Fruit fly (Drosophila melanogaster) whole organism, embryonic: ENCODE measurements around the gene CG15160.

ENCODE experiments used
- Adf1 ChIP-seq: fragments of 200-800 bp; sonication (Bioruptor generic); IDR thresholded peaks from 2 replicates; pipeline ENCODE4 v1.3.6; 2022; ENCODE audit warnings: missing biosample characterization, missing genetic modification characterization
- Bgb ChIP-seq: fragments of 200-800 bp; sonication (Bioruptor generic); IDR thresholded peaks from 2 replicates; pipeline ENCODE4 v1.3.6; 2022; ENCODE audit warnings: missing biosample characterization, missing genetic modification characterization; ENCODE audit not compliant: partially characterized antibody
- BtbVII ChIP-seq: fragments of 200-800 bp; sonication (Bioruptor generic); optimal IDR thresholded peaks from 3 replicates; lab custom pipeline; 2017; ENCODE audit warnings: missing biosample characterization, mild to moderate bottlenecking, missing genetic modification characterization
- CG2678 ChIP-seq: fragments of 200-800 bp; sonication (Bioruptor generic); optimal IDR thresholded peaks from 3 replicates; lab custom pipeline; 2019; ENCODE audit warnings: missing biosample characterization, mild to moderate bottlenecking, missing genetic modification characterization, moderate library complexity
- CG30431 ChIP-seq: fragments of 200-800 bp; sonication (Bioruptor generic); optimal IDR thresholded peaks from 2 replicates; lab custom pipeline; 2017; ENCODE audit warnings: missing biosample characterization, missing genetic modification characterization
- CG32767 ChIP-seq: fragments of 200-800 bp; sonication (Bioruptor generic); IDR thresholded peaks from 2 replicates; pipeline ENCODE4 v1.3.6; 2022; ENCODE audit warnings: missing biosample characterization, missing genetic modification characterization
- CG3726 ChIP-seq: fragments of 200-800 bp; sonication (Bioruptor generic); IDR thresholded peaks from 3 replicates; pipeline ENCODE4, ENCODE4 v1.3.6; 2022; ENCODE audit warnings: missing biosample characterization, missing genetic modification characterization
- CG4617 ChIP-seq: fragments of 200-800 bp; sonication (Bioruptor generic); optimal IDR thresholded peaks from 3 replicates; lab custom pipeline; 2016; ENCODE audit warnings: missing biosample characterization, missing genetic modification characterization, borderline replicate concordance
- CG6765 ChIP-seq: fragments of 200-800 bp; sonication (Bioruptor generic); optimal IDR thresholded peaks from 3 replicates; lab custom pipeline; 2017; ENCODE audit warnings: missing biosample characterization, mild to moderate bottlenecking, missing genetic modification characterization
- CG7357 ChIP-seq: fragments of 200-800 bp; sonication (Bioruptor generic); IDR thresholded peaks from 3 replicates; pipeline ENCODE4 v1.3.6; 2022; ENCODE audit warnings: missing biosample characterization, missing genetic modification characterization
- CG8281 ChIP-seq: fragments of 200-800 bp; sonication (Bioruptor generic); optimal IDR thresholded peaks from 2 replicates; lab custom pipeline; 2018; ENCODE audit warnings: missing biosample characterization, mild to moderate bottlenecking, missing genetic modification characterization, moderate library complexity
- CG9797 ChIP-seq: fragments of 200-800 bp; sonication (Bioruptor generic); optimal IDR thresholded peaks from 3 replicates; lab custom pipeline; 2018; ENCODE audit warnings: missing biosample characterization, mild to moderate bottlenecking, missing genetic modification characterization
- CG9876 ChIP-seq: fragments of 200-800 bp; sonication (Bioruptor generic); optimal IDR thresholded peaks from 2 replicates; lab custom pipeline; 2016; ENCODE audit warnings: missing biosample characterization, missing genetic modification characterization
- D ChIP-seq, 2 experiments: fragments of 200-800 bp in 1 of 2; fragments of >200 bp in 1 of 2; sonication (Bioruptor generic) in 1 of 2; optimal IDR thresholded peaks; 2 replicates in 1 of 2; 3 replicates in 1 of 2; lab custom pipeline; 2017; ENCODE audit warnings: mild to moderate bottlenecking in 1 of 2, missing biosample characterization in 1 of 2, missing genetic modification characterization in 1 of 2, missing genetic modification reagents in 1 of 2
- Eip74EF ChIP-seq, 2 experiments: fragments of 200-800 bp in 1 of 2; fragments of >200 bp in 1 of 2; sonication (Bioruptor generic) in 1 of 2; optimal IDR thresholded peaks; 2 replicates each; lab custom pipeline; 2017 to 2019; ENCODE audit warnings: missing biosample characterization in 2 of 2, missing genetic modification characterization in 2 of 2, mild to moderate bottlenecking in 1 of 2, moderate library complexity in 1 of 2
- Hand ChIP-seq: fragments of 200-800 bp; sonication (Bioruptor generic); optimal IDR thresholded peaks from 2 replicates; lab custom pipeline; 2017; ENCODE audit warnings: mild to moderate bottlenecking, missing biosample characterization, missing genetic modification reagents, missing genetic modification characterization
- Hr78 ChIP-seq, 2 experiments: fragments of 200-800 bp in 1 of 2; fragments of >200 bp in 1 of 2; sonication (Bioruptor generic) in 1 of 2; optimal IDR thresholded peaks; 2 replicates each; lab custom pipeline; 2017 to 2019; ENCODE audit warnings: missing biosample characterization in 2 of 2, missing genetic modification characterization in 2 of 2, mild to moderate bottlenecking in 1 of 2, moderate library complexity in 1 of 2
- MESR4 ChIP-seq: fragments of 200-800 bp; sonication (Bioruptor generic); optimal IDR thresholded peaks from 2 replicates; lab custom pipeline; 2018; ENCODE audit warnings: missing biosample characterization, mild to moderate bottlenecking, missing genetic modification characterization, moderate library complexity
- Optix ChIP-seq: fragments of 200-800 bp; sonication (Bioruptor generic); IDR thresholded peaks from 3 replicates; pipeline ENCODE4 v1.3.6; 2022; ENCODE audit warnings: missing biosample characterization, missing genetic modification characterization
- PHDP ChIP-seq: fragments of 200-800 bp; sonication (Bioruptor generic); optimal IDR thresholded peaks from 3 replicates; lab custom pipeline; 2018; ENCODE audit warnings: missing biosample characterization, mild to moderate bottlenecking, missing genetic modification characterization, moderate library complexity
- Rfx ChIP-seq: fragments of 200-800 bp; sonication (Bioruptor generic); IDR thresholded peaks from 2 replicates; pipeline ENCODE4 v1.3.6; 2022; ENCODE audit warnings: missing biosample characterization, missing genetic modification characterization
- Side ChIP-seq: fragments of 200-800 bp; sonication (Bioruptor generic); optimal IDR thresholded peaks from 2 replicates; lab custom pipeline; 2016; ENCODE audit warnings: missing biosample characterization, missing genetic modification characterization
- Sox102F ChIP-seq: fragments of 200-800 bp; sonication (Bioruptor generic); optimal IDR thresholded peaks from 2 replicates; lab custom pipeline; 2018; ENCODE audit warnings: missing biosample characterization, mild to moderate bottlenecking, missing genetic modification characterization, moderate library complexity
- Spps ChIP-seq: fragments of 200-800 bp; sonication (Bioruptor generic); optimal IDR thresholded peaks from 2 replicates; lab custom pipeline; 2018; ENCODE audit warnings: missing biosample characterization, mild to moderate bottlenecking, missing genetic modification characterization
- Xrp1 ChIP-seq: fragments of 200-800 bp; sonication (Bioruptor generic); IDR thresholded peaks from 2 replicates; pipeline ENCODE4 v1.3.6; 2022; ENCODE audit warnings: missing biosample characterization, missing genetic modification characterization
- al ChIP-seq: fragments of 200-800 bp; sonication (Bioruptor generic); IDR thresholded peaks from 2 replicates; pipeline ENCODE4 v1.3.6; 2022; ENCODE audit warnings: missing biosample characterization, missing genetic modification characterization
- bcd ChIP-seq: fragments of 200-800 bp; sonication (Bioruptor generic); optimal IDR thresholded peaks from 2 replicates; lab custom pipeline; 2017; ENCODE audit warnings: missing biosample characterization, mild to moderate bottlenecking, missing genetic modification characterization
- chif ChIP-seq, 2 experiments: fragments of 200-800 bp; sonication (Bioruptor generic); optimal IDR thresholded peaks; 3 replicates each; lab custom pipeline; 2016; ENCODE audit warnings: missing biosample characterization in 2 of 2, missing genetic modification characterization in 2 of 2
- chinmo ChIP-seq: fragments of 200-800 bp; sonication (Bioruptor generic); IDR thresholded peaks from 4 replicates; pipeline ENCODE4 v1.3.6; 2022; ENCODE audit warnings: missing biosample characterization, missing genetic modification characterization; ENCODE audit not compliant: partially characterized antibody
- en ChIP-seq: fragments of 200-800 bp; sonication (Bioruptor generic); optimal IDR thresholded peaks from 2 replicates; lab custom pipeline; 2016; ENCODE audit warnings: missing biosample characterization, missing genetic modification characterization
- eyg ChIP-seq: fragments of 200-800 bp; sonication (Bioruptor generic); optimal IDR thresholded peaks from 3 replicates; lab custom pipeline; 2016; ENCODE audit warnings: missing biosample characterization, missing genetic modification characterization
- gcm2 ChIP-seq: fragments of 200-800 bp; sonication (Bioruptor generic); optimal IDR thresholded peaks from 2 replicates; lab custom pipeline; 2016; ENCODE audit warnings: missing biosample characterization, missing genetic modification characterization
- gro ChIP-seq: fragments of 200-800 bp; sonication (Bioruptor generic); optimal IDR thresholded peaks from 2 replicates; lab custom pipeline; 2016; ENCODE audit warnings: missing biosample characterization, missing genetic modification characterization
- ham ChIP-seq: fragments of 200-800 bp; sonication (Bioruptor generic); IDR thresholded peaks from 2 replicates; pipeline ENCODE4 v1.3.6; 2022; ENCODE audit warnings: missing biosample characterization, missing genetic modification characterization
- mirr ChIP-seq: fragments of 200-800 bp; sonication (Bioruptor generic); optimal IDR thresholded peaks from 3 replicates; lab custom pipeline; 2018; ENCODE audit warnings: missing biosample characterization, mild to moderate bottlenecking, missing genetic modification characterization
- otp ChIP-seq: fragments of 200-800 bp; sonication (Bioruptor generic); IDR thresholded peaks from 3 replicates; pipeline ENCODE4, ENCODE4 v1.3.6; 2022; ENCODE audit warnings: missing biosample characterization, missing genetic modification characterization
- phol ChIP-seq: fragments of 200-800 bp; sonication (Bioruptor generic); optimal IDR thresholded peaks from 3 replicates; lab custom pipeline; 2018; ENCODE audit warnings: missing biosample characterization, mild to moderate bottlenecking, missing genetic modification characterization, moderate library complexity
- ro ChIP-seq: fragments of 200-800 bp; sonication (Bioruptor generic); IDR thresholded peaks from 2 replicates; pipeline ENCODE4 v1.3.6; 2022; ENCODE audit warnings: missing biosample characterization, missing genetic modification characterization
- row ChIP-seq: fragments of 200-800 bp; sonication (Bioruptor generic); IDR thresholded peaks from 3 replicates; pipeline ENCODE4 v1.3.6; 2022; ENCODE audit warnings: missing biosample characterization, missing genetic modification characterization
- sens ChIP-seq: fragments of 200-800 bp; sonication (Bioruptor generic); peaks from one replicate; lab custom pipeline; 2016; ENCODE audit warnings: missing biosample characterization, missing genetic modification characterization
- sens-2 ChIP-seq: fragments of 200-800 bp; sonication (Bioruptor generic); IDR thresholded peaks from 2 replicates; pipeline ENCODE4 v1.3.6; 2022; ENCODE audit warnings: missing biosample characterization, missing genetic modification characterization
- sob ChIP-seq: fragments of 200-800 bp; sonication (Bioruptor generic); IDR thresholded peaks from 2 replicates; pipeline ENCODE4 v1.3.6; 2022; ENCODE audit warnings: missing biosample characterization, missing genetic modification characterization
- sug ChIP-seq: fragments of 200-800 bp; optimal IDR thresholded peaks from 2 replicates; lab custom pipeline; 2019; ENCODE audit warnings: missing biosample characterization, mild to moderate bottlenecking, missing genetic modification characterization, moderate library complexity
- vvl ChIP-seq: fragments of 200-800 bp; sonication (Bioruptor generic); IDR thresholded peaks from 2 replicates; pipeline ENCODE4 v1.3.6; 2022; ENCODE audit warnings: missing biosample characterization, missing genetic modification characterization
- wdn ChIP-seq: fragments of 200-800 bp; sonication (Bioruptor generic); IDR thresholded peaks from 2 replicates; pipeline ENCODE4 v1.3.6; 2022; ENCODE audit warnings: missing biosample characterization, missing genetic modification characterization
- zf30C ChIP-seq: fragments of 200-800 bp; sonication (Bioruptor generic); optimal IDR thresholded peaks from 3 replicates; lab custom pipeline; 2018; ENCODE audit warnings: missing biosample characterization, mild to moderate bottlenecking, missing genetic modification characterization

CG15160 gene

DNA sequence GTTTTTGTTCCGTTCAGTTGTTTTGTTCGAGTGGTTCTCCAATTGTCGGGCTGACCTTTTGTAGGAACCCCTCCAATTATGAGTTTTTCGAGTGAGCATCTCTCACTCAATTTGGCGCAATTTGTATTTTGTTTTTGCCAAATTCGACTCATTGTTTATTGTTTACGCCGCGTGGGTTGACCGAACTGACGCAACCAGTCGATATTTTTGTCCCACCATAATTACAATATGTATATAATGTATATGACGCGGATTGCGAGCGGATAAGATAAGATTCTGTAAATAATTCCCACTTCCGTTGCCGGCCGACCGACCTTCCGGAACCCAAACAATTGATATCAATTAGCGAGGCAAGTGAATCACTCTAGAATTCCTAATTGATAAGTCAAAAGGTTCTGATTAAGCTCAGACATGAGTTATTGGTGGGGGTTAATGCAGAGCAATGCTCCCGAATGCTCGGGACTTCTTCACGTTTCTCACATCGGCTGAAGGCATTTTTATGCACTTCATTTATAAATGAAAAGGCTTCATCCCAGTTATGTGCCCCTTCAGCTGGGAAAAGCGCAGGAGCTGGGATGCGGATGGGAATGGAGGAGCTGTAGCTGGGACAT is 40.0 kb downstream of the CG15160 start (continued):
- no peak for TF ChIP-seq sens-2 (GFP tag; lab: Robert Waterston, UW)
- TF ChIP-seq gcm2 (GFP tag; lab: Kevin White, UChicago), result no peak
- TF ChIP-seq D (optimal IDR thresholded peaks at IDR 0.05; lab: Kevin White, UChicago), result no peak
- no peak for TF ChIP-seq D (GFP tag; optimal IDR thresholded peaks at IDR 0.05; lab: Kevin White, UChicago)
- no peak for TF ChIP-seq BtbVII (GFP tag; lab: Kevin White, UChicago)
- no peak for TF ChIP-seq gro (GFP tag; lab: Kevin White, UChicago)

DNA sequence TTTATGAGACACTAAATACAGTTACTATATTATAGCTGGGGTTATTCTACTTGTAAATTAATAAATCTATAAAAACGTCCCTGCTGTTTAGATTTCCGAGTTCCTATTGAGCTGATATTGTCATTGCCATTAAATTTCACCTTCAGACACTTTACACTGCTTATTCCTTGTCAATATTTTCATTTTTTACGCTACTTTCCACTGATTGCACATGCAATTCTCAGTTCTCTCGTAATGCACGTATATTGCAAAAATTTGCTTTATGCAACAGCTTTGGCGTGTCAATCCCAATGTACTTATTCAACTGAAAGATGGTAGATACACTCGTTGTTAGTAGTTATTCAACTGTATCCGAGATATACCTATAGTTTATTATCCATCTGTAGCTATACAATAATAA is 41.7 kb downstream of the CG15160 start:
- TF ChIP-seq al (GFP tag; lab: Robert Waterston, UW) (no peak), ro (GFP tag; lab: Robert Waterston, UW) (no peak), eyg (GFP tag; lab: Kevin White, UChicago) (no peak), Optix (GFP tag; lab: Robert Waterston, UW) (no peak), CG4617 (GFP tag; lab: Kevin White, UChicago) (no peak), en (GFP tag; lab: Kevin White, UChicago) (no peak), Hand (GFP tag; lab: Kevin White, UChicago) (no peak)
- TF ChIP-seq, all 482 proteins: peak for 0

DNA sequence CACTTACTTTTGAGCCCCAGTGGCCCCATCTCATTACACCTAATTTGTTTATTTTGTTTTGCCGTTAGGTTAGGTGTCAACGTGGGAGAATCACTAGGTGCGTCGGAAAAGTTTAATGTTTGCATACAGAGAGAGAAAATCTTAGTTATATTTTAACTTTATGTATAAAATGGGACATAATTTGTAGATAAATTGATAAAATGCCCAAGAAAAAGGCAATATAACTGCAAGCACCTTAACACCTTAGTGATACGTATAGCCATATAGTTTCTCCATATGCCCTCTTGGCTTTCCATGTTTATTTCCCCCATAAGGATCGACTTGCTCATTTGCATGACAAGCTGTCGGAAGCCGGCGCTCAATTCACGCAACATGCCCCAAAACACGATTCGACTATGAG is 48.3 kb downstream of the CG15160 start:
- TF ChIP-seq ham (GFP tag; lab: Robert Waterston, UW) (no peak), Xrp1 (GFP tag; lab: Robert Waterston, UW) (no peak), Spps (no peak), sens (GFP tag; lab: Kevin White, UChicago) (peak; percentile 34), row (GFP tag; lab: Robert Waterston, UW) (peak; percentile 8; the same call in 1 of the 3 replicates), sug (tag; lab: Kevin White, UChicago) (no peak), wdn (GFP tag; lab: Robert Waterston, UW) (0 out of 2 replicates have a peak, but pooled peaks have one; percentile 36), zf30C (GFP tag; lab: Kevin White, UChicago) (no peak), sob (no peak), vvl (0 out of 2 replicates have a peak, but pooled peaks have one; percentile 28), Side (GFP tag; lab: Kevin White, UChicago) (no peak), chinmo (GFP tag; lab: Robert Waterston, UW) (no peak), Sox102F (peak; percentile 6), PHDP (tag; lab: Kevin White, UChicago) (no peak), CG3726 (GFP tag; lab: Robert Waterston, UW) (0 out of 3 replicates have a peak, but pooled peaks have one; percentile 16), CG9876 (no peak)

DNA sequence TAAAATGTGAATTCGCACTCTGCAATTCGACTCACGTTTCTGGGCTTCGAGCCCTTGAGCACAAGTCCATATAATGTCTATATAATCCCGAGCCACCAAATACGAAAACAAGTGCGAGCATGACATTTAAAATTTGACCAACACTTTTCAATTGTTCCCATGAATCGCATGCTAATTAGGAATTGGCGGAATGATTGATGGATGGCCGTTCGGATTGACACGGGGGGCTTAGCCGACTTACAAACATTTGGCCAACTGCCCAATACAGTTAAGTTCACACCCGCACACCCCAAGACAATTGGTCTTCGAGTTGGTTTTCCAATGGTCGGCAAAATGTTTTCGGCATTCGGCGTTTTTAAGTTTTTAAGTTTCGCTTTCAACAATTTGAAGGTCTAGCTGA is 50.4 kb downstream of the CG15160 start:
- TF ChIP-seq Adf1 (GFP tag; lab: Robert Waterston, UW) (no peak), otp (GFP tag; lab: Robert Waterston, UW) (no peak), Bgb (GFP tag; lab: Robert Waterston, UW) (no peak), CG30431 (GFP tag; lab: Kevin White, UChicago) (no peak), phol (tag; lab: Kevin White, UChicago) (no peak), CG32767 (GFP tag; lab: Robert Waterston, UW) (no peak), Hr78 (GFP tag; optimal IDR thresholded peaks at IDR 0.05; lab: Kevin White, UChicago) (no peak), bcd (no peak), mirr (peak; percentile 20), CG2678 (no peak), CG6765 (GFP tag; lab: Kevin White, UChicago) (no peak), chif (GFP tag; optimal IDR thresholded peaks at IDR 0.05; lab: Kevin White, UChicago) (no peak), gro (GFP tag; lab: Kevin White, UChicago) (no peak), vvl (0 out of 2 replicates have a peak, but pooled peaks have one; percentile 34), MESR4 (GFP tag; lab: Kevin White, UChicago) (no peak), CG8281 (tag; lab: Kevin White, UChicago) (peak; percentile 96), CG7357 (GFP tag; lab: Robert Waterston, UW) (no peak), CG9797 (no peak), Eip74EF (GFP tag; optimal IDR thresholded peaks at IDR 0.05; lab: Kevin White, UChicago) (no peak), Rfx (GFP tag; lab: Robert Waterston, UW) (no peak)
